Fruit fly (Drosophila melanogaster) whole organism, embryonic: ENCODE data around the gene CG32713.

ENCODE experiments used
- ATbp ChIP-seq: fragments of 200-800 bp; sonication (Bioruptor generic); optimal IDR thresholded peaks from 2 replicates; lab custom pipeline; 2017; ENCODE audit warnings: missing biosample characterization, mild to moderate bottlenecking, missing genetic modification characterization, missing genetic modification reagents
- Bgb ChIP-seq: fragments of 200-800 bp; sonication (Bioruptor generic); IDR thresholded peaks from 2 replicates; pipeline ENCODE4 v1.3.6; 2022; ENCODE audit warnings: missing biosample characterization, missing genetic modification characterization; ENCODE audit not compliant: partially characterized antibody
- CG10147 ChIP-seq: fragments of 200-800 bp; sonication (Bioruptor generic); optimal IDR thresholded peaks from 2 replicates; lab custom pipeline; 2019; ENCODE audit warnings: missing biosample characterization, mild to moderate bottlenecking, missing genetic modification characterization, moderate library complexity
- CG1024 ChIP-seq: fragments of 200-800 bp; sonication (Bioruptor generic); IDR thresholded peaks from 2 replicates; pipeline ENCODE4 v1.3.6; 2022; ENCODE audit warnings: missing biosample characterization, missing genetic modification characterization
- CG10321 ChIP-seq: fragments of 200-800 bp; sonication (Bioruptor generic); IDR thresholded peaks from 2 replicates; pipeline ENCODE4 v1.3.6; 2022; ENCODE audit warnings: missing biosample characterization, missing genetic modification characterization
- CG10543 ChIP-seq: fragments of 200-800 bp; sonication (Bioruptor generic); optimal IDR thresholded peaks from 3 replicates; lab custom pipeline; 2017; ENCODE audit warnings: missing biosample characterization, mild to moderate bottlenecking, missing genetic modification characterization, moderate library complexity
- CG10565 ChIP-seq: fragments of 200-800 bp; sonication (Bioruptor generic); optimal IDR thresholded peaks from 3 replicates; lab custom pipeline; 2016; ENCODE audit warnings: missing biosample characterization, mild to moderate bottlenecking, missing genetic modification characterization
- CG11723 ChIP-seq: fragments of 200-800 bp; sonication (Bioruptor generic); optimal IDR thresholded peaks from 2 replicates; lab custom pipeline; 2017; ENCODE audit warnings: missing biosample characterization, mild to moderate bottlenecking, missing genetic modification characterization
- CG12155 ChIP-seq: fragments of 200-800 bp; sonication (Bioruptor generic); optimal IDR thresholded peaks from 3 replicates; lab custom pipeline; 2016; ENCODE audit warnings: missing biosample characterization, missing genetic modification characterization
- CG14014 ChIP-seq: fragments of 200-800 bp; sonication (Bioruptor generic); IDR thresholded peaks from 2 replicates; pipeline ENCODE4 v1.3.6; 2022; ENCODE audit warnings: missing biosample characterization, missing genetic modification characterization
- CG14667 ChIP-seq: fragments of 200-800 bp; sonication (Bioruptor generic); IDR thresholded peaks from 2 replicates; pipeline ENCODE4 v1.3.6; 2022; ENCODE audit warnings: missing biosample characterization, missing genetic modification characterization
- CG14860 ChIP-seq: fragments of 200-800 bp; sonication (Bioruptor generic); IDR thresholded peaks from 3 replicates; pipeline ENCODE4 v1.3.6; 2022; ENCODE audit warnings: missing biosample characterization, missing genetic modification characterization; ENCODE audit not compliant: partially characterized antibody
- CG1602 ChIP-seq: fragments of 200-800 bp; sonication (Bioruptor generic); optimal IDR thresholded peaks from 3 replicates; lab custom pipeline; 2016; ENCODE audit warnings: missing biosample characterization, missing genetic modification characterization
- CG16863 ChIP-seq: fragments of 200-800 bp; sonication (Bioruptor generic); optimal IDR thresholded peaks from 3 replicates; lab custom pipeline; 2016; ENCODE audit warnings: missing biosample characterization, missing genetic modification characterization
- CG17361 ChIP-seq: fragments of 200-800 bp; sonication (Bioruptor generic); IDR thresholded peaks from 3 replicates; pipeline ENCODE4 v1.3.6; 2022; ENCODE audit warnings: missing biosample characterization, missing genetic modification characterization
- CG17568 ChIP-seq: fragments of 200-800 bp; sonication (Bioruptor generic); optimal IDR thresholded peaks from 2 replicates; lab custom pipeline; 2018; ENCODE audit warnings: missing biosample characterization, mild to moderate bottlenecking, missing genetic modification characterization, moderate library complexity
- CG18599 ChIP-seq: fragments of 200-800 bp; sonication (Bioruptor generic); optimal IDR thresholded peaks from 3 replicates; lab custom pipeline; 2017; ENCODE audit warnings: missing biosample characterization, missing genetic modification characterization, mild to moderate bottlenecking, moderate library complexity, missing genetic modification reagents
- CG3065 ChIP-seq: fragments of 200-800 bp; sonication (Bioruptor generic); optimal IDR thresholded peaks from 2 replicates; lab custom pipeline; 2016; ENCODE audit warnings: missing biosample characterization, missing genetic modification characterization
- CG34376 ChIP-seq: fragments of 200-800 bp; sonication (Bioruptor generic); optimal IDR thresholded peaks from 2 replicates; lab custom pipeline; 2018; ENCODE audit warnings: missing biosample characterization, mild to moderate bottlenecking, missing genetic modification characterization
- CG4282 ChIP-seq: fragments of 200-800 bp; sonication (Bioruptor generic); optimal IDR thresholded peaks from 2 replicates; lab custom pipeline; 2016; ENCODE audit warnings: missing biosample characterization, missing genetic modification characterization
- CG6272 ChIP-seq: fragments of 200-800 bp; sonication (Bioruptor generic); IDR thresholded peaks from 2 replicates; pipeline ENCODE4 v1.3.6; 2022; ENCODE audit warnings: missing biosample characterization, missing genetic modification characterization
- CG6654 ChIP-seq: fragments of 200-800 bp; sonication (Bioruptor generic); optimal IDR thresholded peaks from 2 replicates; lab custom pipeline; 2017; ENCODE audit warnings: missing biosample characterization, mild to moderate bottlenecking, missing genetic modification characterization
- CG7372 ChIP-seq: fragments of 200-800 bp; sonication (Bioruptor generic); IDR thresholded peaks from 2 replicates; pipeline ENCODE4 v1.3.6; 2022; ENCODE audit warnings: missing biosample characterization, missing genetic modification characterization
- CG9437 ChIP-seq: fragments of 200-800 bp; sonication (Bioruptor generic); optimal IDR thresholded peaks from 2 replicates; lab custom pipeline; 2018; ENCODE audit warnings: missing biosample characterization, mild to moderate bottlenecking, missing genetic modification characterization
- CG9609 ChIP-seq: fragments of 200-800 bp; sonication (Bioruptor generic); optimal IDR thresholded peaks from 3 replicates; lab custom pipeline; 2016; ENCODE audit warnings: missing biosample characterization, missing genetic modification characterization
- CoRest ChIP-seq: fragments of 200-800 bp; sonication (Bioruptor generic); optimal IDR thresholded peaks from 3 replicates; lab custom pipeline; 2018; ENCODE audit warnings: missing biosample characterization, mild to moderate bottlenecking, missing genetic modification characterization, moderate library complexity
- Dref ChIP-seq: fragments of 200-800 bp; sonication (Bioruptor generic); IDR thresholded peaks from 2 replicates; pipeline ENCODE4 v1.3.6; 2022; ENCODE audit warnings: missing biosample characterization, missing genetic modification characterization
- Eip74EF ChIP-seq, 2 experiments: fragments of 200-800 bp in 1 of 2; fragments of >200 bp in 1 of 2; sonication (Bioruptor generic) in 1 of 2; optimal IDR thresholded peaks; 2 replicates each; lab custom pipeline; 2017 to 2019; ENCODE audit warnings: missing biosample characterization in 2 of 2, missing genetic modification characterization in 2 of 2, mild to moderate bottlenecking in 1 of 2, moderate library complexity in 1 of 2
- Fer2 ChIP-seq: fragments of 200-800 bp; sonication (Bioruptor generic); optimal IDR thresholded peaks from 2 replicates; lab custom pipeline; 2018; ENCODE audit warnings: missing biosample characterization, mild to moderate bottlenecking, missing genetic modification characterization, moderate library complexity
- H15 ChIP-seq: fragments of 200-800 bp; sonication (Bioruptor generic); IDR thresholded peaks from 3 replicates; pipeline ENCODE4 v1.3.6; 2022; ENCODE audit warnings: missing biosample characterization, missing genetic modification characterization
- H2.0 ChIP-seq: fragments of 200-800 bp; sonication (Bioruptor generic); IDR thresholded peaks from 2 replicates; pipeline ENCODE4 v1.3.6; 2022; ENCODE audit warnings: missing biosample characterization, missing genetic modification characterization
- Hr78 ChIP-seq, 2 experiments: fragments of 200-800 bp in 1 of 2; fragments of >200 bp in 1 of 2; sonication (Bioruptor generic) in 1 of 2; optimal IDR thresholded peaks; 2 replicates each; lab custom pipeline; 2017 to 2019; ENCODE audit warnings: missing biosample characterization in 2 of 2, missing genetic modification characterization in 2 of 2, mild to moderate bottlenecking in 1 of 2, moderate library complexity in 1 of 2
- Lpt ChIP-seq: fragments of >200 bp; optimal IDR thresholded peaks from 2 replicates; lab custom pipeline; 2018; ENCODE audit warnings: missing biosample characterization, missing genetic modification characterization
- NC2α ChIP-seq: fragments of 200-800 bp; sonication (Bioruptor generic); optimal IDR thresholded peaks from 2 replicates; lab custom pipeline; 2016; ENCODE audit warnings: missing biosample characterization, missing genetic modification characterization
- NC2β ChIP-seq: fragments of 200-800 bp; sonication (Bioruptor generic); optimal IDR thresholded peaks from 2 replicates; lab custom pipeline; 2016; ENCODE audit warnings: missing biosample characterization, missing genetic modification characterization
- Opbp ChIP-seq: fragments of 200-800 bp; sonication (Bioruptor generic); IDR thresholded peaks from 3 replicates; pipeline ENCODE4 v1.3.6; 2022; ENCODE audit warnings: missing biosample characterization, missing genetic modification characterization; ENCODE audit not compliant: partially characterized antibody
- al ChIP-seq: fragments of 200-800 bp; sonication (Bioruptor generic); IDR thresholded peaks from 2 replicates; pipeline ENCODE4 v1.3.6; 2022; ENCODE audit warnings: missing biosample characterization, missing genetic modification characterization
- ato ChIP-seq: fragments of 200-800 bp; sonication (Bioruptor generic); IDR thresholded peaks from 2 replicates; pipeline ENCODE4 v1.3.6; 2022; ENCODE audit warnings: missing biosample characterization, missing genetic modification characterization; ENCODE audit not compliant: partially characterized antibody
- bcd ChIP-seq: fragments of 200-800 bp; sonication (Bioruptor generic); optimal IDR thresholded peaks from 2 replicates; lab custom pipeline; 2017; ENCODE audit warnings: missing biosample characterization, mild to moderate bottlenecking, missing genetic modification characterization
- chif ChIP-seq, 2 experiments: fragments of 200-800 bp; sonication (Bioruptor generic); optimal IDR thresholded peaks; 3 replicates each; lab custom pipeline; 2016; ENCODE audit warnings: missing biosample characterization in 2 of 2, missing genetic modification characterization in 2 of 2
- dan ChIP-seq: fragments of 200-800 bp; sonication (Bioruptor generic); IDR thresholded peaks from 2 replicates; pipeline ENCODE4 v1.3.6; 2022; ENCODE audit warnings: missing biosample characterization, missing genetic modification characterization
- danr ChIP-seq: fragments of 200-800 bp; sonication (Bioruptor generic); IDR thresholded peaks from 2 replicates; pipeline ENCODE4 v1.3.6; 2022; ENCODE audit warnings: missing biosample characterization, missing genetic modification characterization
- gfzf ChIP-seq: fragments of 200-800 bp; sonication (Bioruptor generic); optimal IDR thresholded peaks from 2 replicates; lab custom pipeline; 2016; ENCODE audit warnings: missing biosample characterization, mild to moderate bottlenecking, missing genetic modification characterization, moderate library complexity
- gsb-n ChIP-seq: fragments of 200-800 bp; sonication (Bioruptor generic); optimal IDR thresholded peaks from 3 replicates; lab custom pipeline; 2018; ENCODE audit warnings: missing biosample characterization, mild to moderate bottlenecking, missing genetic modification characterization
- jigr1 ChIP-seq: fragments of 200-800 bp; sonication (Bioruptor generic); IDR thresholded peaks from 3 replicates; pipeline ENCODE4 v1.3.6; 2022; ENCODE audit warnings: missing biosample characterization, missing genetic modification characterization
- luna ChIP-seq: fragments of 200-800 bp; sonication (Bioruptor generic); optimal IDR thresholded peaks from 2 replicates; lab custom pipeline; 2016; ENCODE audit warnings: missing biosample characterization, missing genetic modification characterization
- pb ChIP-seq: fragments of 200-800 bp; sonication (Bioruptor generic); optimal IDR thresholded peaks from 3 replicates; lab custom pipeline; 2016; ENCODE audit warnings: missing biosample characterization, missing genetic modification characterization
- pfk ChIP-seq: fragments of 200-800 bp; sonication (Bioruptor generic); optimal IDR thresholded peaks from 2 replicates; lab custom pipeline; 2018; ENCODE audit warnings: missing biosample characterization, mild to moderate bottlenecking, missing genetic modification characterization, moderate library complexity
- ranshi ChIP-seq: fragments of 200-800 bp; sonication (Bioruptor generic); IDR thresholded peaks from 2 replicates; pipeline ENCODE4 v1.3.6; 2022; ENCODE audit warnings: missing biosample characterization, missing genetic modification characterization
- sr ChIP-seq: fragments of 200-800 bp; sonication (Bioruptor generic); IDR thresholded peaks from 3 replicates; pipeline ENCODE4 v1.3.6; 2022; ENCODE audit warnings: missing biosample characterization, missing genetic modification characterization
- usp ChIP-seq: fragments of >200 bp; optimal IDR thresholded peaks from 2 replicates; lab custom pipeline; 2017; ENCODE audit warnings: missing biosample characterization, missing genetic modification characterization

The CG32713 gene

dm6 chrX:8411532-8411960 lies 45.9 kb downstream of the CG32713 start, which contains the start of gene lawc (continued):
- TF ChIP-seq CG10147 (peak; percentile 72), H15 (GFP tag; lab: Robert Waterston, UW) (no peak), CG14667 (GFP tag; lab: Robert Waterston, UW) (no peak), chif (GFP tag; optimal IDR thresholded peaks at IDR 0.05; lab: Kevin White, UChicago) (no peak), Lpt (GFP tag; lab: Kevin White, UChicago) (no peak), Bgb (GFP tag; lab: Robert Waterston, UW) (peak; percentile 56; the same call in 1 of the 2 replicates), ranshi (GFP tag; lab: Robert Waterston, UW) (peak; percentile 56; the same call in 1 of the 2 replicates), CG10565 (GFP tag; lab: Kevin White, UChicago) (no peak), dan (no peak), CG6272 (GFP tag; lab: Robert Waterston, UW) (no peak), gfzf (no peak), Hr78 (GFP tag; optimal IDR thresholded peaks at IDR 0.05; lab: Kevin White, UChicago) (no peak), NC2β (GFP tag; lab: Kevin White, UChicago) (peak; percentile 12), CG16863 (GFP tag; lab: Kevin White, UChicago) (no peak), luna (GFP tag; lab: Kevin White, UChicago) (no peak), CG9609 (GFP tag; lab: Kevin White, UChicago) (no peak), usp (GFP tag; lab: Kevin White, UChicago) (no peak), CG18599 (GFP tag; lab: Kevin White, UChicago) (peak; percentile 84), CG14860 (GFP tag; lab: Robert Waterston, UW) (no peak), Fer2 (tag; lab: Kevin White, UChicago) (no peak), ato (GFP tag; lab: Robert Waterston, UW) (peak; percentile 49; the same call in 1 of the 2 replicates), CG34376 (GFP tag; lab: Kevin White, UChicago) (peak; percentile 85), danr (GFP tag; lab: Robert Waterston, UW) (no peak), al (GFP tag; lab: Robert Waterston, UW) (no peak), CG10321 (GFP tag; lab: Robert Waterston, UW) (peak; percentile 49), CG4282 (GFP tag; lab: Kevin White, UChicago) (no peak), CG6654 (GFP tag; lab: Kevin White, UChicago) (no peak), CG11723 (GFP tag; lab: Kevin White, UChicago) (peak; percentile 25), pb (no peak), H2.0 (GFP tag; lab: Robert Waterston, UW) (no peak), Dref (GFP tag; lab: Robert Waterston, UW) (no peak), Opbp (GFP tag; lab: Robert Waterston, UW) (peak; percentile 60; the same call in 1 of the 3 replicates), CoRest (tag; lab: Kevin White, UChicago) (no peak), bcd (no peak), NC2α (no peak), ATbp (GFP tag; lab: Kevin White, UChicago) (no peak), pfk (GFP tag; lab: Kevin White, UChicago) (peak; percentile 1), CG12155 (GFP tag; lab: Kevin White, UChicago) (no peak), CG17568 (GFP tag; lab: Kevin White, UChicago) (peak; percentile 57), CG1602 (GFP tag; lab: Kevin White, UChicago) (no peak), jigr1 (GFP tag; lab: Robert Waterston, UW) (no peak), gsb-n (tag; lab: Kevin White, UChicago) (no peak), Eip74EF (GFP tag; optimal IDR thresholded peaks at IDR 0.05; lab: Kevin White, UChicago) (no peak), CG1024 (GFP tag; lab: Robert Waterston, UW) (no peak; the same call in 1 of the 2 replicates), CG3065 (GFP tag; lab: Kevin White, UChicago) (no peak), CG14014 (GFP tag; lab: Robert Waterston, UW) (peak; percentile 60; the same call in 1 of the 2 replicates), CG17361 (GFP tag; lab: Robert Waterston, UW) (no peak), sr (GFP tag; lab: Robert Waterston, UW) (0 out of 3 replicates have a peak, but pooled peaks have one; percentile 34), CG10543 (GFP tag; lab: Kevin White, UChicago) (peak; percentile 85), CG7372 (GFP tag; lab: Robert Waterston, UW) (no peak), CG9437 (GFP tag; lab: Kevin White, UChicago) (no peak)
